Fruit fly (Drosophila melanogaster) whole organism, embryonic: ENCODE data around the gene RpS29.

Experiments
- Adf1 ChIP-seq: fragments of 200-800 bp; sonication (Bioruptor generic); IDR thresholded peaks from 2 replicates; pipeline ENCODE4 v1.3.6; 2022; ENCODE audit warnings: missing biosample characterization, missing genetic modification characterization
- Atf-2 ChIP-seq: fragments of 200-800 bp; sonication (Bioruptor generic); optimal IDR thresholded peaks from 2 replicates; lab custom pipeline; 2016; ENCODE audit warnings: missing biosample characterization, missing genetic modification characterization
- Atf6 ChIP-seq: fragments of 200-800 bp; sonication (Bioruptor generic); IDR thresholded peaks from 2 replicates; pipeline ENCODE4 v1.3.6; 2022; ENCODE audit warnings: missing biosample characterization, missing genetic modification characterization
- CG10147 ChIP-seq: fragments of 200-800 bp; sonication (Bioruptor generic); optimal IDR thresholded peaks from 2 replicates; lab custom pipeline; 2019; ENCODE audit warnings: missing biosample characterization, mild to moderate bottlenecking, missing genetic modification characterization, moderate library complexity
- CG10979 ChIP-seq: fragments of 200-800 bp; sonication (Bioruptor generic); optimal IDR thresholded peaks from 2 replicates; lab custom pipeline; 2018; ENCODE audit warnings: missing biosample characterization, mild to moderate bottlenecking, missing genetic modification characterization, moderate library complexity
- CG11085 ChIP-seq: fragments of 200-800 bp; sonication (Bioruptor generic); IDR thresholded peaks from 2 replicates; pipeline ENCODE4 v1.3.6; 2022; ENCODE audit warnings: missing biosample characterization, missing genetic modification characterization
- CG11695 ChIP-seq: fragments of 200-800 bp; sonication (Bioruptor generic); IDR thresholded peaks from 3 replicates; pipeline ENCODE4 v1.3.6; 2022; ENCODE audit warnings: missing biosample characterization, missing genetic modification characterization
- CG13123 ChIP-seq: fragments of 200-800 bp; sonication (Bioruptor generic); optimal IDR thresholded peaks from 2 replicates; lab custom pipeline; 2016; ENCODE audit warnings: missing biosample characterization, missing genetic modification characterization
- CG13287 ChIP-seq: fragments of 200-800 bp; sonication (Bioruptor generic); IDR thresholded peaks from 2 replicates; pipeline ENCODE4 v1.3.6; 2022; ENCODE audit warnings: missing biosample characterization, missing genetic modification characterization; ENCODE audit not compliant: partially characterized antibody
- CG13296 ChIP-seq: fragments of 200-800 bp; sonication (Bioruptor generic); optimal IDR thresholded peaks from 3 replicates; lab custom pipeline; 2018; ENCODE audit warnings: missing biosample characterization, mild to moderate bottlenecking, missing genetic modification characterization
- CG13624 ChIP-seq: fragments of 200-800 bp; sonication (Bioruptor generic); optimal IDR thresholded peaks from 2 replicates; lab custom pipeline; 2016; ENCODE audit warnings: missing biosample characterization, missing genetic modification characterization
- CG14441 ChIP-seq: fragments of 200-800 bp; sonication (Bioruptor generic); IDR thresholded peaks from 2 replicates; pipeline ENCODE4 v1.3.6; 2022; ENCODE audit warnings: missing biosample characterization, missing genetic modification characterization
- CG14860 ChIP-seq: fragments of 200-800 bp; sonication (Bioruptor generic); IDR thresholded peaks from 3 replicates; pipeline ENCODE4 v1.3.6; 2022; ENCODE audit warnings: missing biosample characterization, missing genetic modification characterization; ENCODE audit not compliant: partially characterized antibody
- CG1529 ChIP-seq: fragments of 200-800 bp; sonication (Bioruptor generic); optimal IDR thresholded peaks from 3 replicates; lab custom pipeline; 2018; ENCODE audit warnings: missing biosample characterization, missing genetic modification characterization
- CG1832 ChIP-seq: fragments of 200-800 bp; sonication (Bioruptor generic); optimal IDR thresholded peaks from 2 replicates; lab custom pipeline; 2017; ENCODE audit warnings: missing biosample characterization, mild to moderate bottlenecking, missing genetic modification characterization, inconsistent platforms
- CG18599 ChIP-seq: fragments of 200-800 bp; sonication (Bioruptor generic); optimal IDR thresholded peaks from 3 replicates; lab custom pipeline; 2017; ENCODE audit warnings: missing biosample characterization, missing genetic modification characterization, mild to moderate bottlenecking, moderate library complexity, missing genetic modification reagents
- CG3726 ChIP-seq: fragments of 200-800 bp; sonication (Bioruptor generic); IDR thresholded peaks from 3 replicates; pipeline ENCODE4, ENCODE4 v1.3.6; 2022; ENCODE audit warnings: missing biosample characterization, missing genetic modification characterization
- CG3847 ChIP-seq: fragments of 200-800 bp; sonication (Bioruptor generic); IDR thresholded peaks from 2 replicates; pipeline ENCODE4 v1.3.6; 2022; ENCODE audit warnings: missing biosample characterization, missing genetic modification characterization
- CG4820 ChIP-seq: fragments of 200-800 bp; sonication (Bioruptor generic); optimal IDR thresholded peaks from 3 replicates; lab custom pipeline; 2016; ENCODE audit warnings: missing biosample characterization, missing genetic modification characterization
- CG5180 ChIP-seq: fragments of 200-800 bp; sonication (Bioruptor generic); optimal IDR thresholded peaks from 3 replicates; lab custom pipeline; 2017; ENCODE audit warnings: missing biosample characterization, missing genetic modification characterization, mild to moderate bottlenecking, moderate library complexity, missing genetic modification reagents
- CG6654 ChIP-seq: fragments of 200-800 bp; sonication (Bioruptor generic); optimal IDR thresholded peaks from 2 replicates; lab custom pipeline; 2017; ENCODE audit warnings: missing biosample characterization, mild to moderate bottlenecking, missing genetic modification characterization
- CG6813 ChIP-seq: fragments of 200-800 bp; sonication (Bioruptor generic); optimal IDR thresholded peaks from 2 replicates; lab custom pipeline; 2017; ENCODE audit warnings: missing biosample characterization, missing genetic modification characterization, mild to moderate bottlenecking, moderate library complexity, missing genetic modification reagents
- CG8281 ChIP-seq: fragments of 200-800 bp; sonication (Bioruptor generic); optimal IDR thresholded peaks from 2 replicates; lab custom pipeline; 2018; ENCODE audit warnings: missing biosample characterization, mild to moderate bottlenecking, missing genetic modification characterization, moderate library complexity
- CG9797 ChIP-seq: fragments of 200-800 bp; sonication (Bioruptor generic); optimal IDR thresholded peaks from 3 replicates; lab custom pipeline; 2018; ENCODE audit warnings: missing biosample characterization, mild to moderate bottlenecking, missing genetic modification characterization
- Dll ChIP-seq: fragments of 200-800 bp; sonication (Bioruptor generic); IDR thresholded peaks from 4 replicates; pipeline ENCODE4 v1.3.6; 2022; ENCODE audit warnings: missing biosample characterization, missing genetic modification characterization; ENCODE audit not compliant: partially characterized antibody
- Eip74EF ChIP-seq, 2 experiments: fragments of 200-800 bp in 1 of 2; fragments of >200 bp in 1 of 2; sonication (Bioruptor generic) in 1 of 2; optimal IDR thresholded peaks; 2 replicates each; lab custom pipeline; 2017 to 2019; ENCODE audit warnings: missing biosample characterization in 2 of 2, missing genetic modification characterization in 2 of 2, mild to moderate bottlenecking in 1 of 2, moderate library complexity in 1 of 2
- GATAe ChIP-seq: fragments of 200-800 bp; sonication (Bioruptor generic); conservative IDR thresholded peaks from 2 replicates; pipeline ENCODE4 v1.3.6; 2022; ENCODE audit warnings: missing biosample characterization, missing genetic modification characterization
- HHEX ChIP-seq: fragments of 200-800 bp; sonication (Bioruptor generic); optimal IDR thresholded peaks from 3 replicates; lab custom pipeline; 2017; ENCODE audit warnings: missing biosample characterization, mild to moderate bottlenecking, missing genetic modification characterization, missing genetic modification reagents
- Hmx ChIP-seq: fragments of 200-800 bp; sonication (Bioruptor generic); optimal IDR thresholded peaks from 2 replicates; lab custom pipeline; 2016; ENCODE audit warnings: missing biosample characterization, missing genetic modification characterization
- Hr51 ChIP-seq, 2 experiments: fragments of 200-800 bp; sonication (Bioruptor generic); optimal IDR thresholded peaks; 2 replicates in 1 of 2; 3 replicates in 1 of 2; lab custom pipeline; 2016 to 2018; ENCODE audit warnings: missing biosample characterization in 2 of 2, missing genetic modification characterization in 2 of 2, mild to moderate bottlenecking in 1 of 2, moderate library complexity in 1 of 2
- Hsf ChIP-seq: fragments of 200-800 bp; sonication (Bioruptor generic); optimal IDR thresholded peaks from 3 replicates; lab custom pipeline; 2016; ENCODE audit warnings: missing biosample characterization, missing genetic modification characterization
- Lhr ChIP-seq: fragments of 200-800 bp; sonication (Bioruptor generic); optimal IDR thresholded peaks from 3 replicates; lab custom pipeline; 2017; ENCODE audit warnings: mild to moderate bottlenecking, missing biosample characterization, missing genetic modification reagents, missing genetic modification characterization
- PHDP ChIP-seq: fragments of 200-800 bp; sonication (Bioruptor generic); optimal IDR thresholded peaks from 3 replicates; lab custom pipeline; 2018; ENCODE audit warnings: missing biosample characterization, mild to moderate bottlenecking, missing genetic modification characterization, moderate library complexity
- Poxn ChIP-seq: fragments of 200-800 bp; sonication (Bioruptor generic); IDR thresholded peaks from 2 replicates; pipeline ENCODE4 v1.3.6; 2022; ENCODE audit warnings: missing biosample characterization, missing genetic modification characterization
- Sox100B ChIP-seq: fragments of 200-800 bp; sonication (Bioruptor generic); optimal IDR thresholded peaks from 3 replicates; lab custom pipeline; 2018; ENCODE audit warnings: missing biosample characterization, mild to moderate bottlenecking, missing genetic modification characterization
- bigmax ChIP-seq: fragments of 200-800 bp; sonication (Bioruptor generic); optimal IDR thresholded peaks from 2 replicates; lab custom pipeline; 2018; ENCODE audit warnings: missing biosample characterization, mild to moderate bottlenecking, missing genetic modification characterization
- dmrt11E ChIP-seq: fragments of 200-800 bp; sonication (Bioruptor generic); optimal IDR thresholded peaks from 3 replicates; lab custom pipeline; 2018; ENCODE audit warnings: missing biosample characterization, mild to moderate bottlenecking, missing genetic modification characterization, moderate library complexity
- fru ChIP-seq: fragments of >200 bp; optimal IDR thresholded peaks from 2 replicates; lab custom pipeline; 2017
- hbn ChIP-seq: fragments of 200-800 bp; sonication (Bioruptor generic); IDR thresholded peaks from 2 replicates; pipeline ENCODE4 v1.3.6; 2022; ENCODE audit warnings: missing biosample characterization, missing genetic modification characterization; ENCODE audit not compliant: partially characterized antibody
- maf-S ChIP-seq: fragments of 200-800 bp; sonication (Bioruptor generic); optimal IDR thresholded peaks from 2 replicates; lab custom pipeline; 2016; ENCODE audit warnings: missing biosample characterization, missing genetic modification characterization
- nmo ChIP-seq: fragments of 200-800 bp; sonication (Bioruptor generic); optimal IDR thresholded peaks from 2 replicates; lab custom pipeline; 2018; ENCODE audit warnings: missing biosample characterization, mild to moderate bottlenecking, missing genetic modification characterization, moderate library complexity
- onecut ChIP-seq: fragments of 200-800 bp; sonication (Bioruptor generic); IDR thresholded peaks from 2 replicates; pipeline ENCODE4 v1.3.6; 2022; ENCODE audit warnings: missing biosample characterization, missing genetic modification characterization
- sim ChIP-seq: fragments of 200-800 bp; sonication (Bioruptor generic); IDR thresholded peaks from 2 replicates; pipeline ENCODE4 v1.3.6; 2022; ENCODE audit warnings: missing biosample characterization, missing genetic modification characterization
- slou ChIP-seq: fragments of 200-800 bp; sonication (Bioruptor generic); optimal IDR thresholded peaks from 3 replicates; lab custom pipeline; 2016; ENCODE audit warnings: missing biosample characterization, missing genetic modification characterization
- ssp ChIP-seq: fragments of 200-800 bp; sonication (Bioruptor generic); IDR thresholded peaks from 2 replicates; pipeline ENCODE4 v1.3.6; 2022; ENCODE audit warnings: missing biosample characterization, missing genetic modification characterization
- stwl ChIP-seq: fragments of 200-800 bp; sonication (Bioruptor generic); optimal IDR thresholded peaks from 3 replicates; lab custom pipeline; 2018; ENCODE audit warnings: missing biosample characterization, mild to moderate bottlenecking, missing genetic modification characterization, moderate library complexity
- tx ChIP-seq: fragments of 200-800 bp; sonication (Bioruptor generic); optimal IDR thresholded peaks from 2 replicates; lab custom pipeline; 2016; ENCODE audit warnings: missing biosample characterization, missing genetic modification characterization
- wdn ChIP-seq: fragments of 200-800 bp; sonication (Bioruptor generic); IDR thresholded peaks from 2 replicates; pipeline ENCODE4 v1.3.6; 2022; ENCODE audit warnings: missing biosample characterization, missing genetic modification characterization
- wor ChIP-seq: fragments of 200-800 bp; sonication (Bioruptor generic); IDR thresholded peaks from 2 replicates; pipeline ENCODE4 v1.3.6; 2022; ENCODE audit warnings: missing biosample characterization, missing genetic modification characterization
- zf30C ChIP-seq: fragments of 200-800 bp; sonication (Bioruptor generic); optimal IDR thresholded peaks from 3 replicates; lab custom pipeline; 2018; ENCODE audit warnings: missing biosample characterization, mild to moderate bottlenecking, missing genetic modification characterization

RpS29 gene

dm6 chr3R:9791177-9791806 is 13.4 kb downstream of the RpS29 start, which contains the start of the genes CG12945 and CG8507 (continued):
- TF ChIP-seq wdn (no peak), CG5180 (GFP tag; lab: Kevin White, UChicago) (no peak), sim (GFP tag; lab: Robert Waterston, UW) (no peak), CG3847 (GFP tag; lab: Robert Waterston, UW) (peak; percentile 81), onecut (GFP tag; lab: Robert Waterston, UW) (no peak), Hmx (GFP tag; lab: Kevin White, UChicago) (no peak), wor (no peak), zf30C (GFP tag; lab: Kevin White, UChicago) (no peak), GATAe (no peak), Sox100B (GFP tag; lab: Kevin White, UChicago) (no peak), CG11695 (GFP tag; lab: Robert Waterston, UW) (no peak), dmrt11E (peak; percentile 4), maf-S (GFP tag; lab: Kevin White, UChicago) (no peak), HHEX (GFP tag; lab: Kevin White, UChicago) (no peak), CG13287 (GFP tag; lab: Robert Waterston, UW) (no peak), CG8281 (tag; lab: Kevin White, UChicago) (no peak), CG14860 (GFP tag; lab: Robert Waterston, UW) (no peak), stwl (tag; lab: Kevin White, UChicago) (peak; percentile 65), CG6654 (no peak), PHDP (tag; lab: Kevin White, UChicago) (peak; percentile 48), CG1832 (GFP tag; lab: Kevin White, UChicago) (no peak), Eip74EF (GFP tag; optimal IDR thresholded peaks at IDR 0.05; lab: Kevin White, UChicago) (no peak), CG11085 (no peak), Dll (0 out of 4 replicates have a peak, but pooled peaks have one; percentile 37), fru (no peak), CG13123 (GFP tag; lab: Kevin White, UChicago) (no peak), CG1529 (GFP tag; lab: Kevin White, UChicago) (no peak), CG14441 (GFP tag; lab: Robert Waterston, UW) (0 out of 2 replicates have a peak, but pooled peaks have one; percentile 17), CG4820 (peak; percentile 39), tx (GFP tag; lab: Kevin White, UChicago) (no peak), CG13296 (GFP tag; lab: Kevin White, UChicago) (no peak), Hr51 (GFP tag; optimal IDR thresholded peaks at IDR 0.05; lab: Kevin White, UChicago) (no peak), CG13624 (GFP tag; lab: Kevin White, UChicago) (peak; percentile 42), CG18599 (no peak), Lhr (GFP tag; lab: Kevin White, UChicago) (no peak), slou (no peak), CG3726 (GFP tag; lab: Robert Waterston, UW) (no peak), hbn (GFP tag; lab: Robert Waterston, UW) (no peak), CG9797 (peak; percentile 76), ssp (GFP tag; lab: Robert Waterston, UW) (peak; percentile 40), CG10979 (tag; lab: Kevin White, UChicago) (peak; percentile 31), Adf1 (GFP tag; lab: Robert Waterston, UW) (no peak), bigmax (GFP tag; lab: Kevin White, UChicago) (no peak), CG10147 (GFP tag; lab: Kevin White, UChicago) (peak; percentile 58), Atf-2 (GFP tag; lab: Kevin White, UChicago) (peak; percentile 53), Poxn (no peak), nmo (peak; percentile 80), Atf6 (GFP tag; lab: Robert Waterston, UW) (no peak; the same call in 1 of the 2 replicates), CG6813 (GFP tag; lab: Kevin White, UChicago) (no peak), Hsf (GFP tag; lab: Kevin White, UChicago) (peak; percentile 63)
